Fruit fly (Drosophila melanogaster): Measurements from ENCODE around the gene CG1316.
A peak's percentile ranks its signal among the peaks of the same experiment; 100 is the strongest.

Gene CG1316

DNA sequence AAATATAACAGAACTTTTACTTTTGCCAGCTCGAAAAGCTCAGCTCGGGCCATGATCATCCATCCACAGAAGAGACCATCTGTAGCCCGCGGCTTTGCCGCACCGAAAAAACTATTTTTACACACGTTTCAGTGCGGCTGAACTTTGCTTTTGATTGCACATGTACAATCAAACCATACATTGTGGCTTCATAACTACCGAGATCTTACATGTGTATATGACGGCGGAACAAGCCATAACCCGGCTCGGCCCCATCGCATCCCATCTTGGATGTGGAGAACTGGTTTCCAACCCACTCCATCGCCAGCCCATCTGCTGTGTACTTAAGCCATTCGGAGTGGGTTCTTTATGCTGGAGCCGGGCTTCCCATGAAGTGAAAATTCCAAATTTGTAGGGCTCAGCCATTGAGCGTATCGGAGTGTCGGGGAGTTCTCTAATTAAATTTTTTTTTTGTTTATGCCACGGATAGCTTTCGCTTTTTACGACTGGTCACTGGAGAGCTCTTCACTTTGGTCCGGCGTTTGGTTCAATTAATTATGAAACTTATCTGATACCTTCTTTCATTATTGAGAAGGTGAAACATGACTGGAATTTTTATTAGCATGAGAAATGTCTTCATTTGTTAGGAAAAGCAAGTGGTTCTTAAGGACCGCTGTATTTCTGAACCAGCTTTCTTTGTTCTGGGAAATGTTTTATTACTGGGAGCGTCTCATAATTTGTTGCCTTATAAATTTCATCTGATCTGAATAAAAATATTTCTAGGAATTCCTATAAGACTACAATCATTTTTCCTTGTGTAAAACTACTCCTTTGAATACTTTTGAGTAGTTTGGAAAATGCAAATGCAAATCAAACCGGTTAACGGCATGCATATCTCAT lies 12.5 kb upstream of the CG1316 start:
- TF ChIP-seq sqz (GFP tag; optimal IDR thresholded peaks at IDR 0.05) (peak; percentile 41), Adf1 (GFP tag; IDR thresholded peaks at IDR 0.05) (no peak), kni (GFP tag; optimal IDR thresholded peaks at IDR 0.05) (peak; percentile 52), CG2199 (GFP tag; IDR thresholded peaks at IDR 0.05) (0 out of 3 replicates have a peak, but pooled peaks have one; percentile 30), bsh (GFP tag; optimal IDR thresholded peaks at IDR 0.05) (peak in 1 of 2 experiments; percentile 11), nerfin-2 (GFP tag; IDR thresholded peaks at IDR 0.05; ENCODE audit: partially characterized antibody) (peak; percentile 26; the same call in 1 of the 2 replicates), Hand (GFP tag; optimal IDR thresholded peaks at IDR 0.05) (no peak), chinmo (GFP tag; IDR thresholded peaks at IDR 0.05; ENCODE audit: partially characterized antibody) (0 out of 4 replicates have a peak, but pooled peaks have one; percentile 41), Blimp-1 (GFP tag; optimal IDR thresholded peaks at IDR 0.05) (peak; percentile 96), CG4730 (GFP tag; IDR thresholded peaks at IDR 0.05) (no peak), gsb (GFP tag; IDR thresholded peaks at IDR 0.05) (no peak)

DNA sequence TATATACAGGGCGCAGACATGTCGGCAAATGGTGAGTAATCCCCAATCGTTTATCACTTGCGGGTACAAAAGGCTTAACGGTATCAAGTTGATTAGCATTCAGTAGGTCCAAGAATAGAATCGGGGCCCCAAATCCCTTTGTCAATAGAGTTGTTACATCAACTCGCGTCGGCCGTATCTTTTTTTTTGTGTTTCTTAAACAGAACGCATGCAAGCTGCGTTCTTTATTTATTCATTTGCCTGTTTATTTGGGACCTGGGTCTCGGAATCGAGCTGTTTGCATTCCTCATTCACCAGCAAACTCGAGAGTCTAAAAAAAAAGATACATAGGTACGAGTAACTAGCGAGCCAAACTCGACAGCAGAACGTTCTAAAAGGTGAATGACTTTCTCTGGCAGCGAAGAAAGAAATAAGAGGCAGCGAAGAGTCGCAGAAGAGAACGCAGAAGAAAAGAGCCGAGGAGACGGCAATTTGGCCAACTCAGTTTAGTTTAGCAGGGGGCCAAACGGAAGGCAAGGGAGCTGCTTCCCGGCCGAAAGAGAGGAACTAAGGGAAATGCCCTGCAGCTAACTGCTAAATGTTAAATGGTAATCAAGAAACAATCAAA lies 11.4 kb upstream of the CG1316 start:
- TF ChIP-seq nom (GFP tag; optimal IDR thresholded peaks at IDR 0.05) (no peak), CG12744 (GFP tag; optimal IDR thresholded peaks at IDR 0.05) (no peak), Trl (optimal IDR thresholded peaks at IDR 0.05) (no peak), Trl (GFP tag; optimal IDR thresholded peaks at IDR 0.05) (no peak), CG6765 (GFP tag; optimal IDR thresholded peaks at IDR 0.05) (no peak), CG2199 (GFP tag; IDR thresholded peaks at IDR 0.05) (no peak), PHDP (tag; optimal IDR thresholded peaks at IDR 0.05) (no peak), gcm (GFP tag; optimal IDR thresholded peaks at IDR 0.05) (no peak), yki (optimal IDR thresholded peaks at IDR 0.05) (no peak), Ptx1 (GFP tag; IDR thresholded peaks at IDR 0.05) (no peak), Dref (GFP tag; IDR thresholded peaks at IDR 0.05) (no peak), inv (GFP tag; IDR thresholded peaks at IDR 0.05; ENCODE audit: partially characterized antibody) (no peak), dimm (GFP tag; IDR thresholded peaks at IDR 0.05) (no peak), Awh (GFP tag; IDR thresholded peaks at IDR 0.05) (no peak), repo (GFP tag; optimal IDR thresholded peaks at IDR 0.05) (no peak), Rx (GFP tag; IDR thresholded peaks at IDR 0.05) (no peak), CG31365 (tag; optimal IDR thresholded peaks at IDR 0.05) (no peak), CG4404 (GFP tag; IDR thresholded peaks at IDR 0.05) (no peak), br (optimal IDR thresholded peaks at IDR 0.05) (no peak), CG3407 (GFP tag; optimal IDR thresholded peaks at IDR 0.05) (peak; percentile 54), E2f1 (GFP tag; IDR thresholded peaks at IDR 0.05) (no peak), Sry-β (GFP tag; optimal IDR thresholded peaks at IDR 0.05) (peak; percentile 16), pzg (GFP tag; optimal IDR thresholded peaks at IDR 0.05) (no peak), insv (GFP tag; optimal IDR thresholded peaks at IDR 0.05) (no peak), ro (GFP tag; IDR thresholded peaks at IDR 0.05) (no peak), Atf3 (GFP tag; optimal IDR thresholded peaks at IDR 0.05) (no peak), Sry-δ (GFP tag; optimal IDR thresholded peaks at IDR 0.05) (no peak), dm (GFP tag; optimal IDR thresholded peaks at IDR 0.05) (no peak), cad (GFP tag; optimal IDR thresholded peaks at IDR 0.05) (no peak), CG1602 (GFP tag; optimal IDR thresholded peaks at IDR 0.05) (no peak), CoRest (tag; optimal IDR thresholded peaks at IDR 0.05) (no peak), Mad (GFP tag; optimal IDR thresholded peaks at IDR 0.05) (no peak), CG31441 (GFP tag; IDR thresholded peaks at IDR 0.05) (no peak), CG2120 (GFP tag; optimal IDR thresholded peaks at IDR 0.05) (no peak), Dfd (GFP tag; optimal IDR thresholded peaks at IDR 0.05) (no peak), aop (GFP tag; IDR thresholded peaks at IDR 0.05) (no peak), CG10654 (GFP tag; optimal IDR thresholded peaks at IDR 0.05) (no peak), Hr78 (GFP tag; optimal IDR thresholded peaks at IDR 0.05) (no peak), chm (GFP tag; IDR thresholded peaks at IDR 0.05) (peak; percentile 62; the same call in 1 of the 2 replicates)
